Fruit fly (Drosophila melanogaster): ENCODE data around the gene Gbeta13F.
A peak's percentile ranks its signal among the peaks of the same experiment; 100 is the strongest.

The Gbeta13F gene

DNA sequence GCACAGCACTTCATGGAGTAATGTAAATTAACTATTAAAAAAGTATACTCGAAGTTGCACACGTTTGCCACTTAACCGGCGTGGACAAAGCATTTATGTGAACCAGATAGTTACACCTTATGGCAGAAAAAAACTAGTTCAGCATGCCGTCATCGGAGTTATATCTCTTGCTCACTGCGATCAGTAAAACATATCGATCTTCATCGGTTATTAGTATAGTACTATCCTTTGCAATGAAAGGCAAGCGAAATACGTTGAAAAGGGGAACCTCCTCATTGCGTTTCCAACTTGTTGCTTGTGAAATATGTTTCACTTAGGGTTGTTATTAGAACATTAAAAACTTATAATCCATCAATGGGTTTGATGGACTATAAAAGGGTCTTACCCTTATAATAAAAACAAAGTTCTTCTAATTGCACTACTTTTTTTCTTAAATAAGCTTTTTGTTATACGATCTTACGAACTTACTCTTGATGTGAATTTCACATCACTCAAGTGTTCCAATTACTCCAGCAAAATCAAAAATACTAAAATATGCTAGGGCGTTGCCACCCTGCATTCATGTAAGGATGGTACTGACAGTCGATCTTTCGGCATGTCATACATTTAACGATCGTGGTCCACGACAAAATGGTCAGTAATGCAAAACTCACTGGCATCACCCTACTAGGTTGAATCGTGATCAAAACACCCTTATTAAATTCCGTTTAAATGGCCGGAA lies 49.8 kb downstream of the Gbeta13F start, which contains the start of gene CycD (continued):
- TF ChIP-seq HLH4C (GFP tag; IDR thresholded peaks at IDR 0.05; ENCODE audit: partially characterized antibody): peak; percentile 48
- peak; percentile 88 for TF ChIP-seq Abd-B (GFP tag; optimal IDR thresholded peaks at IDR 0.05)
- TF ChIP-seq Rx (GFP tag; IDR thresholded peaks at IDR 0.05): no peak
- TF ChIP-seq CG4730 (GFP tag; IDR thresholded peaks at IDR 0.05): no peak
- no peak for TF ChIP-seq hbn (GFP tag; IDR thresholded peaks at IDR 0.05; ENCODE audit: partially characterized antibody)
- no peak for TF ChIP-seq nerfin-1 (tag; optimal IDR thresholded peaks at IDR 0.05)
- peak; percentile 78; the same call in 2 of the 3 replicates for TF ChIP-seq CG6791 (GFP tag; IDR thresholded peaks at IDR 0.05; ENCODE audit: partially characterized antibody)
- TF ChIP-seq CG8478 (optimal IDR thresholded peaks at IDR 0.05): no peak
- peak; percentile 12 for TF ChIP-seq CG17829 (tag; optimal IDR thresholded peaks at IDR 0.05)
- no peak for TF ChIP-seq CG18619 (GFP tag; optimal IDR thresholded peaks at IDR 0.05)
- no peak for TF ChIP-seq CG16779 (GFP tag; IDR thresholded peaks at IDR 0.05)
- 0 out of 2 replicates have a peak, but pooled peaks have one; percentile 28 for TF ChIP-seq Oaz (GFP tag; IDR thresholded peaks at IDR 0.05)
- TF ChIP-seq phol (tag; optimal IDR thresholded peaks at IDR 0.05): peak; percentile 81
- peak; percentile 52 for TF ChIP-seq CG8290 (GFP tag; optimal IDR thresholded peaks at IDR 0.05)
- no peak for TF ChIP-seq CG8290 (tag; optimal IDR thresholded peaks at IDR 0.05)
- TF ChIP-seq CG5953 (GFP tag; IDR thresholded peaks at IDR 0.05): no peak
- TF ChIP-seq al (GFP tag; IDR thresholded peaks at IDR 0.05): no peak
- peak; percentile 15 for TF ChIP-seq CG4424 (GFP tag; optimal IDR thresholded peaks at IDR 0.05)
- no peak for TF ChIP-seq Hr39 (optimal IDR thresholded peaks at IDR 0.05)
- TF ChIP-seq CG14965 (GFP tag; optimal IDR thresholded peaks at IDR 0.05; ENCODE audit: borderline replicate concordance): no peak
- peak; percentile 76 for TF ChIP-seq CG15696 (tag; optimal IDR thresholded peaks at IDR 0.05)
- TF ChIP-seq CG10959 (GFP tag; IDR thresholded peaks at IDR 0.05): peak; percentile 53; the same call in 1 of the 2 replicates
- no peak for TF ChIP-seq CG31224 (GFP tag; IDR thresholded peaks at IDR 0.05)
- peak; percentile 34; the same call in 1 of the 2 replicates for TF ChIP-seq E2f2 (GFP tag; IDR thresholded peaks at IDR 0.05)
- TF ChIP-seq dpn (GFP tag; optimal IDR thresholded peaks at IDR 0.05): peak in 1 of 2 experiments; percentile 17
- TF ChIP-seq wek (GFP tag; optimal IDR thresholded peaks at IDR 0.05): peak; percentile 92
- peak; percentile 46; the same call in 1 of the 2 replicates for TF ChIP-seq CG13287 (GFP tag; IDR thresholded peaks at IDR 0.05; ENCODE audit: partially characterized antibody)
- peak; percentile 42; the same call in 1 of the 2 replicates for TF ChIP-seq MBD-R2 (GFP tag; IDR thresholded peaks at IDR 0.05)
- peak; percentile 4 for TF ChIP-seq trem (tag; optimal IDR thresholded peaks at IDR 0.05)
- peak; percentile 62 for TF ChIP-seq pfk (GFP tag; optimal IDR thresholded peaks at IDR 0.05)
- TF ChIP-seq pzg (GFP tag; optimal IDR thresholded peaks at IDR 0.05): peak; percentile 58
- no peak for TF ChIP-seq Tbp (GFP tag; optimal IDR thresholded peaks at IDR 0.05)
- no peak for TF ChIP-seq fd64A (GFP tag; optimal IDR thresholded peaks at IDR 0.05)
- no peak for TF ChIP-seq bowl (GFP tag; IDR thresholded peaks at IDR 0.05)
- peak; percentile 51 for TF ChIP-seq Mad (GFP tag; optimal IDR thresholded peaks at IDR 0.05)
- no peak for TF ChIP-seq CG32767 (GFP tag; IDR thresholded peaks at IDR 0.05)
- no peak for TF ChIP-seq eve (GFP tag; optimal IDR thresholded peaks at IDR 0.05)
- TF ChIP-seq CG18011 (GFP tag; optimal IDR thresholded peaks at IDR 0.05): peak; percentile 96
- peak; percentile 14 for TF ChIP-seq Dp (GFP tag; optimal IDR thresholded peaks at IDR 0.05)
- TF ChIP-seq Dad (GFP tag; optimal IDR thresholded peaks at IDR 0.05): no peak
- peak; percentile 69 for TF ChIP-seq BEAF-32 (GFP tag; optimal IDR thresholded peaks at IDR 0.05)
- no peak; the same call in 1 of the 3 replicates for TF ChIP-seq ase (GFP tag; IDR thresholded peaks at IDR 0.05)
- 0 out of 3 replicates have a peak, but pooled peaks have one; percentile 20 for TF ChIP-seq CG14860 (GFP tag; IDR thresholded peaks at IDR 0.05; ENCODE audit: partially characterized antibody)
- no peak for TF ChIP-seq crol (GFP tag; IDR thresholded peaks at IDR 0.05)
- no peak for TF ChIP-seq H15 (GFP tag; IDR thresholded peaks at IDR 0.05)
- no peak for TF ChIP-seq CG33557 (GFP tag; optimal IDR thresholded peaks at IDR 0.05)
- peak; percentile 51 for TF ChIP-seq Scr (GFP tag; IDR thresholded peaks at IDR 0.05; ENCODE audit: partially characterized antibody)
- TF ChIP-seq toy (GFP tag; IDR thresholded peaks at IDR 0.05): no peak
- peak; percentile 64 for TF ChIP-seq Bgb (GFP tag; IDR thresholded peaks at IDR 0.05; ENCODE audit: partially characterized antibody)
- no peak for TF ChIP-seq CG6813 (GFP tag; optimal IDR thresholded peaks at IDR 0.05)

Measured in whole organism, embryonic.